Fruit fly (Drosophila melanogaster) S2 (cell line): Measurements from ENCODE around the gene CG33635.

Experiments used
- CG8478 ChIP-seq: fragments of >200 bp; optimal IDR thresholded peaks from 2 replicates; lab custom pipeline; 2018
- CTCF ChIP-seq, 2 experiments: fragments of >200 bp; optimal IDR thresholded peaks; 2 replicates each; lab custom pipeline; 2018

DNA sequence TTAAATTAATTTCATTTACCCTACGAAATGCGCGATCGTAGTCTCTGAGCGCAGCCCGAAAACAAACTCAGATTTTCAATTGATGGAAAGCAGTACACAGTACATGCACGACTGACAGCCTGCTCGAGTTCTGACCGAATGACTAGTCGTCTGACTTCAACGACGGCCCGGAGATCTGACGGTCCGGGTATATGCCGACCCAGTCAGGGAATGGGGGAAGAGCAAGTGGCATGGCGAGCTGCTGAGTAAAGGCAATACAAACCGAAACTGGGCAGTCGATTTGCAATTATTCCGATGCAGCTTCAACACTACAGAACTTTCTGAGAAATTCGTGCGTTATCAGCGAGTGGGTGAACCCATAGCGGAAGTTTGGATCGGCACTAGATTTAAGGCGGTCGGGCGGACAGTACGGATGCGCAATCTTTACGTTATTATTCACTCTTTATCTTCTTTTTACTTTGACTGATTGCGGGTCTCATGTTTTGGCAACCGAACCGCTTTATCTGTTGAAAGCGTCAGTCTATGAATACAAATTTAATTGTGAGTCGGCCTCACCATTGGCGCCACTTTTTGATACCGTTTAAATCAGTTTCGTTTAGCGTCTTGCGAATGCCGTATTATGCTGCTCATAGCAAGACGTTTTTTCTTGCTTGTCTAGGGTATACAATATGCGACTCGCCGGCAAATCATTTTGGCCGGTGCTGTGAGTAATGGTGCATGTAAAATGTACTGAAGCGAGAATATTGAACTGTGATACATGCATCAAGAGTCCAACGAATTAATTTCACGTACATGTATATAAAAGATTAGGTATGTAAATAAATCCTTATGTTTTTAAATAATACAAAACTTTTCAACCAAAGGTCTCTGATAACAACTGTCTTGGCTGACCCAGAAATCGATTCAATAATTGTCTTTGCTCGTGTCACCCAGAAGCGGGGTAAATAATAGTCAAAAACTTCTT lies 37.7 kb downstream of the CG33635 start:
- TF ChIP-seq CG8478 (lab: Kevin White, UChicago) (no peak), CTCF (optimal IDR thresholded peaks at IDR 0.05; lab: Kevin White, UChicago) (no peak)
